Fruit fly (Drosophila melanogaster): ENCODE measurements around the gene Hsp60A.

The Hsp60A gene

DNA sequence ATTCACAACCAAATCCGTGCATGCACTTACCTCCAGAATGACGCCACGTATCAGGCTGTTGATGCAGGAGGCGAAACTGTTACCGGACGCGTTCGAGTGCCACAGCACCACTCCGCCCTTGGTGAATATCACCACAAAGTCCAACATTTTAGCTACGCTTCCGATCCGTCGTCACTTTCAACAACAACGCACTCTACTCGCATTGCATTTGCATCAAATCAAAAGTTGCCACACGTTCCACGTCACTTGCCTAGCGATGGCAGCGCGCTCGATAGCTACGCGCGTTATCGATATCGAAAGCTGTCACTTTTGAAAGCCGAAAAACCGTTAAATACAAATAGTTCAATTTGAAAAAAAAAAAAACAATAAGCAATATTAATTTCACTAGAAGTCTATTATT lies 20.5 kb downstream of the Hsp60A start, which contains the start of gene SrpRalpha (continued):
- no peak for TF ChIP-seq pita (GFP tag; optimal IDR thresholded peaks at IDR 0.05)
- TF ChIP-seq CG10979 (tag; optimal IDR thresholded peaks at IDR 0.05): no peak
- no peak for TF ChIP-seq CG6854 (GFP tag; optimal IDR thresholded peaks at IDR 0.05)
- TF ChIP-seq unpg (GFP tag; optimal IDR thresholded peaks at IDR 0.05): no peak
- TF ChIP-seq CG13287 (GFP tag; IDR thresholded peaks at IDR 0.05; ENCODE audit: partially characterized antibody): peak; percentile 55
- TF ChIP-seq CG6689 (GFP tag; IDR thresholded peaks at IDR 0.05): no peak
- no peak for TF ChIP-seq CG12104 (GFP tag; optimal IDR thresholded peaks at IDR 0.05)
- no peak for TF ChIP-seq Oli (tag; optimal IDR thresholded peaks at IDR 0.05)
- no peak for TF ChIP-seq wdn (GFP tag; IDR thresholded peaks at IDR 0.05)
- TF ChIP-seq HLH54F (GFP tag; optimal IDR thresholded peaks at IDR 0.05): no peak
- peak; percentile 79 for TF ChIP-seq YL-1 (GFP tag; optimal IDR thresholded peaks at IDR 0.05)
- no peak for TF ChIP-seq Taf1 (GFP tag; IDR thresholded peaks at IDR 0.05)
- TF ChIP-seq CG7372 (GFP tag; IDR thresholded peaks at IDR 0.05): no peak
- no peak for TF ChIP-seq CHES-1-like (GFP tag; optimal IDR thresholded peaks at IDR 0.05)
- TF ChIP-seq usp (GFP tag; optimal IDR thresholded peaks at IDR 0.05): no peak
- no peak for TF ChIP-seq chm (GFP tag; IDR thresholded peaks at IDR 0.05)
- TF ChIP-seq cas (GFP tag; IDR thresholded peaks at IDR 0.05): no peak
- no peak for TF ChIP-seq CG14667 (GFP tag; IDR thresholded peaks at IDR 0.05)

- TF ChIP-seq Optix (GFP tag; IDR thresholded peaks at IDR 0.05) (no peak), CG6791 (GFP tag; IDR thresholded peaks at IDR 0.05; ENCODE audit: partially characterized antibody) (no peak), CG42726 (GFP tag; IDR thresholded peaks at IDR 0.05; ENCODE audit: partially characterized antibody) (no peak), Sox102F (GFP tag; optimal IDR thresholded peaks at IDR 0.05) (no peak), ttk (GFP tag; IDR thresholded peaks at IDR 0.05) (no peak), CG31224 (GFP tag; IDR thresholded peaks at IDR 0.05) (no peak), CG11504 (tag; optimal IDR thresholded peaks at IDR 0.05) (no peak), Lim3 (GFP tag; IDR thresholded peaks at IDR 0.05) (no peak), tin (GFP tag; optimal IDR thresholded peaks at IDR 0.05) (no peak), pita (GFP tag; optimal IDR thresholded peaks at IDR 0.05) (no peak), stc (GFP tag; IDR thresholded peaks at IDR 0.05) (no peak), trem (tag; optimal IDR thresholded peaks at IDR 0.05) (no peak), yki (optimal IDR thresholded peaks at IDR 0.05) (no peak), CG11456 (GFP tag; IDR thresholded peaks at IDR 0.05) (no peak), chinmo (GFP tag; IDR thresholded peaks at IDR 0.05; ENCODE audit: partially characterized antibody) (no peak), ab (GFP tag; optimal IDR thresholded peaks at IDR 0.05) (no peak), onecut (GFP tag; IDR thresholded peaks at IDR 0.05) (no peak)
Measured at dm6 chrX:11132312-11132711, 24.0 kb downstream of the Hsp60A start, which contains the start of gene CG44385. Gene CG44385, minus strand, starts transcription at chrX:11132412.

dm6 chrX:11135840-11136586 lies 27.7 kb downstream of the Hsp60A start:
- TF ChIP-seq twi (tag; optimal IDR thresholded peaks at IDR 0.05) (no peak), sna (GFP tag; IDR thresholded peaks at IDR 0.05; ENCODE audit: partially characterized antibody) (no peak), Sry-δ (GFP tag; optimal IDR thresholded peaks at IDR 0.05) (no peak), CG12071 (GFP tag; optimal IDR thresholded peaks at IDR 0.05) (no peak), CG4360 (GFP tag; IDR thresholded peaks at IDR 0.05) (peak; percentile 80), CG31365 (tag; optimal IDR thresholded peaks at IDR 0.05) (peak; percentile 93), CG2129 (GFP tag; IDR thresholded peaks at IDR 0.05; ENCODE audit: partially characterized antibody) (no peak), cg (GFP tag; optimal IDR thresholded peaks at IDR 0.05) (no peak), p53 (GFP tag; optimal IDR thresholded peaks at IDR 0.05) (no peak), CTCF (GFP tag; optimal IDR thresholded peaks at IDR 0.05) (no peak), row (GFP tag; IDR thresholded peaks at IDR 0.05) (no peak), CG10366 (GFP tag; IDR thresholded peaks at IDR 0.05) (no peak), CG7839 (tag; optimal IDR thresholded peaks at IDR 0.05) (no peak), Dfd (GFP tag; optimal IDR thresholded peaks at IDR 0.05) (peak in 1 of 2 experiments; percentile 54), Kr (GFP tag; optimal IDR thresholded peaks at IDR 0.05) (no peak), H15 (GFP tag; IDR thresholded peaks at IDR 0.05) (no peak), E2f2 (GFP tag; IDR thresholded peaks at IDR 0.05) (no peak), CG30020 (tag; optimal IDR thresholded peaks at IDR 0.05) (peak; percentile 3)
